Worm (Caenorhabditis elegans) whole organism, young adult: ENCODE measurements around the gene Y57G7A.6.

Experiments
- F23B12.7 ChIP-seq: sonication (generic microtip); optimal IDR thresholded peaks from 2 replicates; lab custom pipeline; 2017; ENCODE audit warnings: missing genetic modification characterization, mild to moderate bottlenecking, missing compliant biosample characterization, antibody characterized with exemption, moderate library complexity; ENCODE audit not compliant: insufficient read depth
- F49E8.2 ChIP-seq: sonication (generic microtip); optimal IDR thresholded peaks from 3 replicates; lab custom pipeline; 2017; ENCODE audit warnings: missing genetic modification characterization, mild to moderate bottlenecking, missing compliant biosample characterization, antibody characterized with exemption, moderate library complexity; ENCODE audit not compliant: insufficient read depth
- F57C9.4 ChIP-seq: sonication (generic microtip); optimal IDR thresholded peaks from 2 replicates; lab custom pipeline; 2017; ENCODE audit warnings: mild to moderate bottlenecking, missing genetic modification characterization, missing compliant biosample characterization
- Y53G8AR.9 ChIP-seq: fragments of 200-800 bp; sonication (Bioruptor generic); conservative IDR thresholded peaks from 2 replicates; pipeline ENCODE4 v1.3.6; 2022; ENCODE audit warnings: missing genetic modification reagents, missing genetic modification characterization, missing compliant biosample characterization
- dpl-1 ChIP-seq: fragments of 150-350 bp; optimal IDR thresholded peaks from 2 replicates; lab custom pipeline; 2014; ENCODE audit warnings: missing biosample characterization, missing genetic modification reagents, missing genetic modification characterization
- ets-4 ChIP-seq: fragments of 200-800 bp; sonication (Bioruptor generic); optimal IDR thresholded peaks from 2 replicates; lab custom pipeline; 2018; ENCODE audit warnings: mild to moderate bottlenecking, missing genetic modification characterization, missing compliant biosample characterization
- fkh-3 ChIP-seq: sonication (generic microtip); optimal IDR thresholded peaks from 2 replicates; lab custom pipeline; 2016; ENCODE audit warnings: mild to moderate bottlenecking, missing genetic modification characterization, missing compliant biosample characterization
- lin-54 ChIP-seq: fragments of 200-800 bp; sonication (Bioruptor generic); optimal IDR thresholded peaks from 2 replicates; lab custom pipeline; 2018; ENCODE audit warnings: mild to moderate bottlenecking, missing genetic modification characterization, missing compliant biosample characterization
- rcor-1 ChIP-seq: fragments of 200-800 bp; sonication (Bioruptor generic); IDR thresholded peaks from 2 replicates; pipeline ENCODE4 v1.3.6; 2022; ENCODE audit warnings: missing genetic modification reagents, missing genetic modification characterization, missing compliant biosample characterization
- rec-8 ChIP-seq, 2 experiments: sonication (generic microtip); optimal IDR thresholded peaks; 2 replicates each; lab custom pipeline; 2016; ENCODE audit warnings: mild to moderate bottlenecking in 2 of 2, missing genetic modification characterization in 2 of 2, missing genetic modification reagents in 2 of 2, missing genotype in 2 of 2, missing biosample characterization in 1 of 2, missing compliant biosample characterization in 1 of 2, moderate library complexity in 1 of 2
- unc-62 ChIP-seq: fragments of 150-350 bp; optimal IDR thresholded peaks from 2 replicates; lab custom pipeline; 2014; ENCODE audit warnings: missing biosample characterization, missing genetic modification reagents, missing genetic modification characterization
- ztf-18 ChIP-seq: sonication (generic microtip); optimal IDR thresholded peaks from 2 replicates; lab custom pipeline; 2016; ENCODE audit warnings: missing genotype, mild to moderate bottlenecking, missing genetic modification characterization, missing compliant biosample characterization

DNA sequence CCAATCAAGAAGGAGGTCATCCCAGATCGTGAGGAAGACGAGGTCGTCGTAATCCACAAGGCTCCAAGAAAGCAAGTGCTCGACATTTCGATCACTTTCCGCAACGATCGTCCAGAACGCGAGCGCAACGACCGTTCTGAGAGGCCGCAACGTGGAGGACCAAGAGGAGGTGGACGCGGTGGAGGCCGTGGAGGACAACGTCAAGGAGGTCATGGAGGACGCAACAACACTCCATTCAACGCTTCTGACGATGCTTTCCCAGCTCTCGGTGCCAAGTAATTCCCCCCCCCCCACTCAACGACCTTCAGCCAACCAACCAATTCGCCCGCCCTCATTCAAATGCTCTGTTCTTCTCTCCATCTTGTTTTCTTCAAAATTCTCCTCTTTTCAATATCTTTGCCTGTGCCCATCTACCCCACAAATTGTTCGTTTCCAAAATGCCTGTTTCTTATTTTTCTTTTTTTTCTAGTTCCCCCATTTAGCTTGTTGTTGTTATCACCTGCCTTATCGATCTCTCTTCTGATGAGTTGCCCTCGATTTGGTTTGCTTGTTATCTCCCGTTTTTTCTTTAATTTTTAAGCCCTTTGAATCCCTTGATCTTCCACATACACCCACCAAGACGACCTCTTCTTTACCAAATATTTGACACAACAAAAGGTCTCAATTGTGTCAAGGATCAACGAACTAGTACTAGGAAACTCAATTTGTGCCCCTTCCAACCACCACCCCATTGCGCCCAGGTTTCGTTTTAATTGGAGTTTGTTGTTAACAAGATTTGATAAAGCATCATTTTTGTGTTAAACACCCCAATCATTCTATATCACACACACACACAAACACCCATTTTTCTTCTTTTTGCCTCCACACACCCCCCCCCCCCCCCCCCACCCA is 37.1 kb upstream of the Y57G7A.6 start:
- TF ChIP-seq dpl-1 (no peak), F49E8.2 (tag; lab: Kevin White, UChicago) (peak; percentile 86), rec-8 (tag; optimal IDR thresholded peaks at IDR 0.05; lab: Kevin White, UChicago) (no peak), Y53G8AR.9 (GFP tag; lab: Robert Waterston, UW) (0 out of 2 replicates have a peak, but pooled peaks have one; percentile 4), ets-4 (GFP tag; lab: Kevin White, UChicago) (no peak), F23B12.7 (tag; lab: Kevin White, UChicago) (no peak), fkh-3 (tag; lab: Kevin White, UChicago) (no peak), rcor-1 (GFP tag; lab: Robert Waterston, UW) (0 out of 2 replicates have a peak, but pooled peaks have one; percentile 11), ztf-18 (tag; lab: Kevin White, UChicago) (no peak), F57C9.4 (tag; lab: Kevin White, UChicago) (no peak), unc-62 (GFP tag; lab: Kevin White, UChicago) (no peak), lin-54 (GFP tag; lab: Kevin White, UChicago) (peak; percentile 36)
